Fruit fly (Drosophila melanogaster): ENCODE results near the gene sav.

dm6 chr3R:23110724-23111123 lies 49.6 kb upstream of the sav start:
- TF ChIP-seq CG8478 (optimal IDR thresholded peaks at IDR 0.05): no peak
- no peak for TF ChIP-seq CTCF (optimal IDR thresholded peaks at IDR 0.05)
